Fruit fly (Drosophila melanogaster) whole organism, embryonic: Measurements from ENCODE around the gene Ugt305A1.

ENCODE experiments used
- Adf1 ChIP-seq: fragments of 200-800 bp; sonication (Bioruptor generic); IDR thresholded peaks from 2 replicates; pipeline ENCODE4 v1.3.6; 2022; ENCODE audit warnings: missing biosample characterization, missing genetic modification characterization
- Atf3 ChIP-seq: fragments of 200-800 bp; sonication (Bioruptor generic); optimal IDR thresholded peaks from 3 replicates; lab custom pipeline; 2016; ENCODE audit warnings: missing biosample characterization, missing genetic modification characterization
- CG10543 ChIP-seq: fragments of 200-800 bp; sonication (Bioruptor generic); optimal IDR thresholded peaks from 3 replicates; lab custom pipeline; 2017; ENCODE audit warnings: missing biosample characterization, mild to moderate bottlenecking, missing genetic modification characterization, moderate library complexity
- CG14860 ChIP-seq: fragments of 200-800 bp; sonication (Bioruptor generic); IDR thresholded peaks from 3 replicates; pipeline ENCODE4 v1.3.6; 2022; ENCODE audit warnings: missing biosample characterization, missing genetic modification characterization; ENCODE audit not compliant: partially characterized antibody
- CG16779 ChIP-seq: fragments of 200-800 bp; sonication (Bioruptor generic); IDR thresholded peaks from 2 replicates; pipeline ENCODE4 v1.3.6; 2022; ENCODE audit warnings: missing biosample characterization, missing genetic modification characterization
- CG18599 ChIP-seq: fragments of 200-800 bp; sonication (Bioruptor generic); optimal IDR thresholded peaks from 3 replicates; lab custom pipeline; 2017; ENCODE audit warnings: missing biosample characterization, missing genetic modification characterization, mild to moderate bottlenecking, moderate library complexity, missing genetic modification reagents
- CG30020 ChIP-seq: fragments of 200-800 bp; optimal IDR thresholded peaks from 2 replicates; lab custom pipeline; 2019; ENCODE audit warnings: missing biosample characterization, mild to moderate bottlenecking, missing genetic modification characterization, moderate library complexity
- CG31365 ChIP-seq: fragments of 200-800 bp; sonication (Bioruptor generic); optimal IDR thresholded peaks from 2 replicates; lab custom pipeline; 2018; ENCODE audit warnings: missing biosample characterization, mild to moderate bottlenecking, missing genetic modification characterization
- CG34224 ChIP-seq: fragments of 200-800 bp; sonication (Bioruptor generic); IDR thresholded peaks from 3 replicates; pipeline ENCODE4 v1.3.6; 2022; ENCODE audit warnings: missing biosample characterization, missing genetic modification characterization; ENCODE audit not compliant: partially characterized antibody
- CG4282 ChIP-seq: fragments of 200-800 bp; sonication (Bioruptor generic); optimal IDR thresholded peaks from 2 replicates; lab custom pipeline; 2016; ENCODE audit warnings: missing biosample characterization, missing genetic modification characterization
- CG4424 ChIP-seq: fragments of 200-800 bp; sonication (Bioruptor generic); optimal IDR thresholded peaks from 3 replicates; lab custom pipeline; 2016; ENCODE audit warnings: missing biosample characterization, missing genetic modification characterization
- CG4617 ChIP-seq: fragments of 200-800 bp; sonication (Bioruptor generic); optimal IDR thresholded peaks from 3 replicates; lab custom pipeline; 2016; ENCODE audit warnings: missing biosample characterization, missing genetic modification characterization, borderline replicate concordance
- CG7963 ChIP-seq: fragments of 200-800 bp; sonication (Bioruptor generic); IDR thresholded peaks from 3 replicates; pipeline ENCODE4 v1.3.6; 2022; ENCODE audit warnings: missing biosample characterization, missing genetic modification characterization; ENCODE audit not compliant: partially characterized antibody
- Dp ChIP-seq: fragments of 200-800 bp; sonication (Bioruptor generic); optimal IDR thresholded peaks from 2 replicates; lab custom pipeline; 2018; ENCODE audit warnings: missing biosample characterization, mild to moderate bottlenecking, missing genetic modification characterization, moderate library complexity
- E2f2 ChIP-seq: fragments of 200-800 bp; sonication (Bioruptor generic); IDR thresholded peaks from 2 replicates; pipeline ENCODE4 v1.3.6; 2022; ENCODE audit warnings: missing biosample characterization, missing genetic modification characterization
- Eip74EF ChIP-seq, 2 experiments: fragments of 200-800 bp in 1 of 2; fragments of >200 bp in 1 of 2; sonication (Bioruptor generic) in 1 of 2; optimal IDR thresholded peaks; 2 replicates each; lab custom pipeline; 2017 to 2019; ENCODE audit warnings: missing biosample characterization in 2 of 2, missing genetic modification characterization in 2 of 2, mild to moderate bottlenecking in 1 of 2, moderate library complexity in 1 of 2
- HmgD ChIP-seq: fragments of 200-800 bp; sonication (Bioruptor generic); optimal IDR thresholded peaks from 3 replicates; lab custom pipeline; 2016; ENCODE audit warnings: missing biosample characterization, missing genetic modification characterization
- Opbp ChIP-seq: fragments of 200-800 bp; sonication (Bioruptor generic); IDR thresholded peaks from 3 replicates; pipeline ENCODE4 v1.3.6; 2022; ENCODE audit warnings: missing biosample characterization, missing genetic modification characterization; ENCODE audit not compliant: partially characterized antibody
- Scr ChIP-seq: fragments of 200-800 bp; sonication (Bioruptor generic); IDR thresholded peaks from 2 replicates; pipeline ENCODE4 v1.3.6; 2022; ENCODE audit warnings: missing biosample characterization, missing genetic modification characterization; ENCODE audit not compliant: partially characterized antibody
- Sin3A ChIP-seq: fragments of >200 bp; optimal IDR thresholded peaks from 2 replicates; lab custom pipeline; 2018
- Sox102F ChIP-seq: fragments of 200-800 bp; sonication (Bioruptor generic); optimal IDR thresholded peaks from 2 replicates; lab custom pipeline; 2018; ENCODE audit warnings: missing biosample characterization, mild to moderate bottlenecking, missing genetic modification characterization, moderate library complexity
- YL-1 ChIP-seq: fragments of 200-800 bp; sonication (Bioruptor generic); optimal IDR thresholded peaks from 3 replicates; lab custom pipeline; 2017; ENCODE audit warnings: missing biosample characterization, mild to moderate bottlenecking, missing genetic modification characterization
- ato ChIP-seq: fragments of 200-800 bp; sonication (Bioruptor generic); IDR thresholded peaks from 2 replicates; pipeline ENCODE4 v1.3.6; 2022; ENCODE audit warnings: missing biosample characterization, missing genetic modification characterization; ENCODE audit not compliant: partially characterized antibody
- bbx ChIP-seq: fragments of 200-800 bp; sonication (Bioruptor generic); IDR thresholded peaks from 2 replicates; pipeline ENCODE4 v1.3.6; 2022; ENCODE audit warnings: missing biosample characterization, missing genetic modification characterization; ENCODE audit not compliant: partially characterized antibody
- bigmax ChIP-seq: fragments of 200-800 bp; sonication (Bioruptor generic); optimal IDR thresholded peaks from 2 replicates; lab custom pipeline; 2018; ENCODE audit warnings: missing biosample characterization, mild to moderate bottlenecking, missing genetic modification characterization
- bsh ChIP-seq, 2 experiments: fragments of 200-800 bp; sonication (Bioruptor generic); optimal IDR thresholded peaks; 2 replicates each; lab custom pipeline; 2017 to 2018; ENCODE audit warnings: mild to moderate bottlenecking in 2 of 2, missing biosample characterization in 2 of 2, missing genetic modification characterization in 2 of 2, moderate library complexity in 1 of 2
- cato ChIP-seq: fragments of 200-800 bp; sonication (Bioruptor generic); optimal IDR thresholded peaks from 2 replicates; lab custom pipeline; 2016; ENCODE audit warnings: missing biosample characterization, missing genetic modification characterization, borderline replicate concordance
- cg ChIP-seq: fragments of 200-800 bp; sonication (Bioruptor generic); optimal IDR thresholded peaks from 3 replicates; lab custom pipeline; 2019; ENCODE audit warnings: missing biosample characterization, mild to moderate bottlenecking, missing genetic modification characterization, moderate library complexity
- cwo ChIP-seq: fragments of 200-800 bp; sonication (Bioruptor generic); optimal IDR thresholded peaks from 3 replicates; lab custom pipeline; 2017; ENCODE audit warnings: missing biosample characterization, missing genetic modification characterization, mild to moderate bottlenecking, moderate library complexity, missing genetic modification reagents
- dmrt11E ChIP-seq: fragments of 200-800 bp; sonication (Bioruptor generic); optimal IDR thresholded peaks from 3 replicates; lab custom pipeline; 2018; ENCODE audit warnings: missing biosample characterization, mild to moderate bottlenecking, missing genetic modification characterization, moderate library complexity
- exex ChIP-seq: fragments of 200-800 bp; sonication (Bioruptor generic); optimal IDR thresholded peaks from 4 replicates; lab custom pipeline; 2018; ENCODE audit warnings: missing biosample characterization, mild to moderate bottlenecking, missing genetic modification characterization, moderate library complexity
- ftz-f1 ChIP-seq: fragments of 200-800 bp; sonication (Bioruptor generic); optimal IDR thresholded peaks from 2 replicates; lab custom pipeline; 2016; ENCODE audit warnings: missing biosample characterization, missing genetic modification characterization
- gfzf ChIP-seq: fragments of 200-800 bp; sonication (Bioruptor generic); optimal IDR thresholded peaks from 2 replicates; lab custom pipeline; 2016; ENCODE audit warnings: missing biosample characterization, mild to moderate bottlenecking, missing genetic modification characterization, moderate library complexity
- hb ChIP-seq: fragments of 200-800 bp; sonication (Bioruptor generic); IDR thresholded peaks from 3 replicates; pipeline ENCODE4 v1.3.6; 2022; ENCODE audit warnings: missing biosample characterization, missing genetic modification characterization; ENCODE audit not compliant: partially characterized antibody
- hbn ChIP-seq: fragments of 200-800 bp; sonication (Bioruptor generic); IDR thresholded peaks from 2 replicates; pipeline ENCODE4 v1.3.6; 2022; ENCODE audit warnings: missing biosample characterization, missing genetic modification characterization; ENCODE audit not compliant: partially characterized antibody
- inv ChIP-seq: fragments of 200-800 bp; sonication (Bioruptor generic); IDR thresholded peaks from 2 replicates; pipeline ENCODE4 v1.3.6; 2022; ENCODE audit warnings: missing biosample characterization, missing genetic modification characterization; ENCODE audit not compliant: partially characterized antibody
- mirr ChIP-seq: fragments of 200-800 bp; sonication (Bioruptor generic); optimal IDR thresholded peaks from 3 replicates; lab custom pipeline; 2018; ENCODE audit warnings: missing biosample characterization, mild to moderate bottlenecking, missing genetic modification characterization
- nau ChIP-seq: fragments of 200-800 bp; sonication (Bioruptor generic); optimal IDR thresholded peaks from 3 replicates; lab custom pipeline; 2017; ENCODE audit warnings: missing biosample characterization, mild to moderate bottlenecking, missing genetic modification characterization, missing genetic modification reagents
- pfk ChIP-seq: fragments of 200-800 bp; sonication (Bioruptor generic); optimal IDR thresholded peaks from 2 replicates; lab custom pipeline; 2018; ENCODE audit warnings: missing biosample characterization, mild to moderate bottlenecking, missing genetic modification characterization, moderate library complexity
- rib ChIP-seq: fragments of 200-800 bp; sonication (Bioruptor generic); IDR thresholded peaks from 2 replicates; pipeline ENCODE4 v1.3.6; 2022; ENCODE audit warnings: missing biosample characterization, missing genetic modification characterization
- row ChIP-seq: fragments of 200-800 bp; sonication (Bioruptor generic); IDR thresholded peaks from 3 replicates; pipeline ENCODE4 v1.3.6; 2022; ENCODE audit warnings: missing biosample characterization, missing genetic modification characterization
- sd ChIP-seq: fragments of 200-800 bp; sonication (Bioruptor generic); optimal IDR thresholded peaks from 3 replicates; lab custom pipeline; 2018; ENCODE audit warnings: missing biosample characterization, mild to moderate bottlenecking, missing genetic modification characterization, moderate library complexity
- unc-4 ChIP-seq: fragments of 200-800 bp; sonication (Bioruptor generic); IDR thresholded peaks from 2 replicates; pipeline ENCODE4 v1.3.6; 2022; ENCODE audit warnings: missing biosample characterization, missing genetic modification characterization; ENCODE audit not compliant: partially characterized antibody
- vnd ChIP-seq: fragments of 200-800 bp; sonication (Bioruptor generic); IDR thresholded peaks from 3 replicates; pipeline ENCODE4 v1.3.6; 2022; ENCODE audit warnings: missing biosample characterization, missing genetic modification characterization; ENCODE audit not compliant: partially characterized antibody
- wor ChIP-seq: fragments of 200-800 bp; sonication (Bioruptor generic); IDR thresholded peaks from 2 replicates; pipeline ENCODE4 v1.3.6; 2022; ENCODE audit warnings: missing biosample characterization, missing genetic modification characterization

The Ugt305A1 gene

dm6 chr3L:4103258-4104247 lies 44.0 kb downstream of the Ugt305A1 start, which contains the start of gene Fit1 (continued):
- peak; percentile 13 for TF ChIP-seq exex
- TF ChIP-seq bsh (GFP tag; optimal IDR thresholded peaks at IDR 0.05; lab: Kevin White, UChicago) = no peak
- peak; percentile 28; the same call in 2 of the 3 replicates for TF ChIP-seq row (GFP tag; lab: Robert Waterston, UW)
- peak; percentile 46 for TF ChIP-seq inv
- no peak for TF ChIP-seq dmrt11E (tag; lab: Kevin White, UChicago)
- TF ChIP-seq gfzf = peak; percentile 50
- TF ChIP-seq Atf3 (GFP tag; lab: Kevin White, UChicago) = peak; percentile 31
- TF ChIP-seq ato = peak; percentile 66
- peak; percentile 19 for TF ChIP-seq CG18599 (GFP tag; lab: Kevin White, UChicago)
- TF ChIP-seq cwo = peak; percentile 63
- TF ChIP-seq cato (GFP tag; lab: Kevin White, UChicago) = no peak
- TF ChIP-seq CG4424 = no peak
- no peak for TF ChIP-seq bigmax (GFP tag; lab: Kevin White, UChicago)
- TF ChIP-seq nau (GFP tag; lab: Kevin White, UChicago) = peak; percentile 37
- TF ChIP-seq pfk (GFP tag; lab: Kevin White, UChicago) = peak; percentile 78
- TF ChIP-seq CG7963 (GFP tag; lab: Robert Waterston, UW) = peak; percentile 56; the same call in 2 of the 3 replicates
- TF ChIP-seq CG31365 (tag; lab: Kevin White, UChicago) = peak; percentile 14
- peak; percentile 82 for TF ChIP-seq sd (tag; lab: Kevin White, UChicago)
- TF ChIP-seq CG14860 (GFP tag; lab: Robert Waterston, UW) = peak; percentile 40; the same call in 2 of the 3 replicates
- TF ChIP-seq E2f2 (GFP tag; lab: Robert Waterston, UW) = peak; percentile 76
- no peak for TF ChIP-seq Sox102F
- TF ChIP-seq hb (GFP tag; lab: Robert Waterston, UW) = peak; percentile 57; the same call in 1 of the 3 replicates
- TF ChIP-seq CG30020 (tag; lab: Kevin White, UChicago) = peak; percentile 12
- peak; percentile 58 for TF ChIP-seq hbn
- no peak for TF ChIP-seq CG16779 (GFP tag; lab: Robert Waterston, UW)
- peak; percentile 61 for TF ChIP-seq CG4617 (GFP tag; lab: Kevin White, UChicago)
- TF ChIP-seq bbx = peak; percentile 79
- peak; percentile 18 for TF ChIP-seq HmgD (GFP tag; lab: Kevin White, UChicago)
- peak; percentile 42 for TF ChIP-seq cg
- TF ChIP-seq Scr (GFP tag; lab: Robert Waterston, UW) = peak; percentile 53
- peak; percentile 90 for TF ChIP-seq CG10543 (GFP tag; lab: Kevin White, UChicago)
- TF ChIP-seq Sin3A (lab: Kevin White, UChicago) = peak; percentile 6
- TF ChIP-seq vnd (GFP tag; lab: Robert Waterston, UW) = peak; percentile 35; the same call in 1 of the 3 replicates
- TF ChIP-seq YL-1 (GFP tag; lab: Kevin White, UChicago) = peak; percentile 32
- peak; percentile 95 for TF ChIP-seq ftz-f1 (GFP tag; lab: Kevin White, UChicago)
- no peak for TF ChIP-seq wor (GFP tag; lab: Robert Waterston, UW)
- TF ChIP-seq Eip74EF (GFP tag; optimal IDR thresholded peaks at IDR 0.05; lab: Kevin White, UChicago) = peak in 1 of 2 experiments; percentile 44
- peak; percentile 72 for TF ChIP-seq Adf1 (GFP tag; lab: Robert Waterston, UW)
- TF ChIP-seq rib (GFP tag; lab: Robert Waterston, UW) = peak; percentile 96
- TF ChIP-seq CG34224 (GFP tag; lab: Robert Waterston, UW) = peak; percentile 60
- TF ChIP-seq Dp (GFP tag; lab: Kevin White, UChicago) = peak; percentile 56
- peak; percentile 40; the same call in 1 of the 2 replicates for TF ChIP-seq unc-4 (GFP tag; lab: Robert Waterston, UW)
- no peak for TF ChIP-seq CG4282 (GFP tag; lab: Kevin White, UChicago)
- TF ChIP-seq Opbp (GFP tag; lab: Robert Waterston, UW) = peak; percentile 53; the same call in 2 of the 3 replicates
- TF ChIP-seq mirr (GFP tag; lab: Kevin White, UChicago) = peak; percentile 62
